Worm (Caenorhabditis elegans) whole organism, L3 larva: ENCODE data around the gene gmps-1.

Experiments
- R02D3.7 ChIP-seq: fragments of 150-350 bp; optimal IDR thresholded peaks from 2 replicates; lab custom pipeline; 2014; ENCODE audit warnings: missing biosample characterization, missing genetic modification characterization
- ZK546.5 ChIP-seq: sonication (generic microtip); optimal IDR thresholded peaks from 2 replicates; lab custom pipeline; 2017; ENCODE audit warnings: missing biosample characterization, missing genetic modification characterization
- aly-2 ChIP-seq: fragments of 150-350 bp; optimal IDR thresholded peaks from 2 replicates; lab custom pipeline; 2014; ENCODE audit warnings: missing biosample characterization, missing genetic modification characterization
- ama-1 ChIP-seq: fragments of 150-350 bp; optimal IDR thresholded peaks from 2 replicates; lab custom pipeline; 2018
- ceh-16 ChIP-seq: sonication (generic microtip); optimal IDR thresholded peaks from 2 replicates; lab custom pipeline; 2017; ENCODE audit warnings: missing biosample characterization, missing genetic modification characterization
- ceh-28 ChIP-seq: fragments of 150-350 bp; optimal IDR thresholded peaks from 2 replicates; lab custom pipeline; 2014; ENCODE audit warnings: missing biosample characterization, missing genetic modification reagents, missing genetic modification characterization
- ceh-82 ChIP-seq: fragments of 150-350 bp; optimal IDR thresholded peaks from 2 replicates; lab custom pipeline; 2014; ENCODE audit warnings: missing biosample characterization, missing genetic modification characterization
- ceh-9 ChIP-seq: sonication (generic microtip); optimal IDR thresholded peaks from 2 replicates; lab custom pipeline; 2018; ENCODE audit warnings: missing biosample characterization, missing genetic modification characterization
- daf-12 ChIP-seq: fragments of 150-350 bp; optimal IDR thresholded peaks from 2 replicates; lab custom pipeline; 2014; ENCODE audit warnings: missing biosample characterization, missing genetic modification reagents, missing genetic modification characterization
- egl-27 ChIP-seq: sonication (generic microtip); optimal IDR thresholded peaks from 4 replicates; lab custom pipeline; 2017; ENCODE audit warnings: missing biosample characterization, missing genetic modification reagents, missing genetic modification characterization
- egl-5 ChIP-seq: fragments of 150-350 bp; optimal IDR thresholded peaks from 2 replicates; lab custom pipeline; 2017; ENCODE audit warnings: missing biosample characterization, missing genetic modification reagents, missing genetic modification characterization, inconsistent platforms
- elt-1 ChIP-seq: fragments of 150-350 bp; optimal IDR thresholded peaks from 2 replicates; lab custom pipeline; 2014; ENCODE audit warnings: missing biosample characterization, missing genetic modification characterization
- elt-2 ChIP-seq: sonication (generic microtip); optimal IDR thresholded peaks from 2 replicates; lab custom pipeline; 2016; ENCODE audit warnings: missing genetic modification reagents, mild to moderate bottlenecking, missing genetic modification characterization, missing compliant biosample characterization
- elt-3 ChIP-seq, 3 experiments: fragments of 150-350 bp in 1 of 3; sonication (generic microtip) in 2 of 3; optimal IDR thresholded peaks; 2 replicates in 2 of 3; 4 replicates in 1 of 3; lab custom pipeline; 2014 to 2017; ENCODE audit warnings: missing biosample characterization in 3 of 3, missing genetic modification characterization in 3 of 3
- eor-1 ChIP-seq, 2 experiments: fragments of 150-350 bp; optimal IDR thresholded peaks; 2 replicates each; lab custom pipeline; 2014 to 2018; ENCODE audit warnings: missing biosample characterization in 2 of 2, missing genetic modification characterization in 2 of 2
- fkh-10 ChIP-seq: sonication (generic microtip); optimal IDR thresholded peaks from 2 replicates; lab custom pipeline; 2017; ENCODE audit warnings: missing biosample characterization, missing genetic modification reagents, missing genetic modification characterization
- fkh-2 ChIP-seq: fragments of 150-350 bp; optimal IDR thresholded peaks from 2 replicates; lab custom pipeline; 2014; ENCODE audit warnings: missing biosample characterization, missing genetic modification reagents, missing genetic modification characterization
- fos-1 ChIP-seq: fragments of 150-350 bp; optimal IDR thresholded peaks from 2 replicates; lab custom pipeline; 2014; ENCODE audit warnings: missing biosample characterization, missing genetic modification characterization
- hmg-11 ChIP-seq: sonication (generic microtip); optimal IDR thresholded peaks from 2 replicates; lab custom pipeline; 2016; ENCODE audit warnings: missing genetic modification characterization, missing compliant biosample characterization
- jun-1 ChIP-seq: fragments of 150-350 bp; optimal IDR thresholded peaks from 2 replicates; lab custom pipeline; 2014; ENCODE audit warnings: missing biosample characterization, missing genetic modification reagents, missing genetic modification characterization
- lin-15B ChIP-seq: fragments of 150-350 bp; optimal IDR thresholded peaks from 2 replicates; lab custom pipeline; 2014; ENCODE audit warnings: missing biosample characterization, missing genetic modification characterization
- lin-39 ChIP-seq: fragments of 150-350 bp; optimal IDR thresholded peaks from 2 replicates; lab custom pipeline; 2018; ENCODE audit warnings: missing biosample characterization, missing genetic modification reagents, missing genetic modification characterization
- lsy-12 ChIP-seq: sonication (generic microtip); optimal IDR thresholded peaks from 2 replicates; lab custom pipeline; 2016; ENCODE audit warnings: mild to moderate bottlenecking, missing genetic modification characterization, missing compliant biosample characterization
- mdl-1 ChIP-seq: fragments of 150-350 bp; optimal IDR thresholded peaks from 2 replicates; lab custom pipeline; 2014; ENCODE audit warnings: missing biosample characterization, missing genetic modification characterization
- mml-1 ChIP-seq: fragments of 150-350 bp; sonication (generic microtip); optimal IDR thresholded peaks from 3 replicates; lab custom pipeline; 2014; ENCODE audit warnings: missing biosample characterization, missing genetic modification characterization
- nfya-1 ChIP-seq: sonication (generic microtip); optimal IDR thresholded peaks from 2 replicates; lab custom pipeline; 2017; ENCODE audit warnings: missing genetic modification characterization, mild to moderate bottlenecking, missing compliant biosample characterization, antibody characterized with exemption, moderate library complexity; ENCODE audit not compliant: insufficient read depth
- nhr-11 ChIP-seq: fragments of 150-350 bp; optimal IDR thresholded peaks from 2 replicates; lab custom pipeline; 2014; ENCODE audit warnings: missing biosample characterization, missing genetic modification characterization
- nhr-12 ChIP-seq: fragments of 150-350 bp; optimal IDR thresholded peaks from 2 replicates; lab custom pipeline; 2014; ENCODE audit warnings: missing biosample characterization, missing genetic modification characterization
- nhr-23 ChIP-seq: fragments of 150-350 bp; optimal IDR thresholded peaks from 2 replicates; lab custom pipeline; 2014; ENCODE audit warnings: missing biosample characterization, missing genetic modification reagents, missing genetic modification characterization
- nhr-237 ChIP-seq: fragments of 150-350 bp; optimal IDR thresholded peaks from 2 replicates; lab custom pipeline; 2014; ENCODE audit warnings: missing biosample characterization, missing genetic modification characterization
- nhr-25 ChIP-seq: sonication (generic microtip); optimal IDR thresholded peaks from 2 replicates; lab custom pipeline; 2017; ENCODE audit warnings: missing biosample characterization, missing genetic modification characterization
- nhr-28 ChIP-seq: fragments of 150-350 bp; optimal IDR thresholded peaks from 2 replicates; lab custom pipeline; 2014; ENCODE audit warnings: missing biosample characterization, missing genetic modification characterization
- nhr-43 ChIP-seq: sonication (generic microtip); optimal IDR thresholded peaks from 2 replicates; lab custom pipeline; 2016; ENCODE audit warnings: mild to moderate bottlenecking, missing genetic modification characterization, missing compliant biosample characterization; ENCODE audit not compliant: poor library complexity, severe bottlenecking
- nhr-67 ChIP-seq: fragments of 150-350 bp; optimal IDR thresholded peaks from 2 replicates; lab custom pipeline; 2014; ENCODE audit warnings: missing biosample characterization, missing genetic modification characterization
- nhr-76 ChIP-seq: fragments of 150-350 bp; sonication (generic microtip); optimal IDR thresholded peaks from 5 replicates; lab custom pipeline; 2014; ENCODE audit warnings: missing biosample characterization, missing genetic modification characterization
- nhr-77 ChIP-seq: fragments of 150-350 bp; optimal IDR thresholded peaks from 2 replicates; lab custom pipeline; 2014; ENCODE audit warnings: missing biosample characterization, missing genetic modification characterization
- pha-4 ChIP-seq: fragments of 150-350 bp; optimal IDR thresholded peaks from 2 replicates; lab custom pipeline; 2014; ENCODE audit warnings: missing biosample characterization, missing genetic modification reagents, missing genetic modification characterization
- pqm-1 ChIP-seq: fragments of 150-350 bp; optimal IDR thresholded peaks from 2 replicates; lab custom pipeline; 2017; ENCODE audit warnings: missing biosample characterization, missing genetic modification characterization, inconsistent platforms
- sea-2 ChIP-seq: fragments of 150-350 bp; sonication (generic microtip); optimal IDR thresholded peaks from 4 replicates; lab custom pipeline; 2014; ENCODE audit warnings: missing biosample characterization, missing genetic modification reagents, missing genetic modification characterization
- skn-1 ChIP-seq: fragments of 150-350 bp; optimal IDR thresholded peaks from 2 replicates; lab custom pipeline; 2014; ENCODE audit warnings: missing biosample characterization, missing genetic modification characterization
- snpc-4 ChIP-seq: fragments of 150-350 bp; optimal IDR thresholded peaks from 2 replicates; lab custom pipeline; 2014; ENCODE audit warnings: missing biosample characterization, missing genetic modification characterization
- tbx-2 ChIP-seq: sonication (generic microtip); optimal IDR thresholded peaks from 2 replicates; lab custom pipeline; 2016; ENCODE audit warnings: mild to moderate bottlenecking, missing genetic modification characterization, missing compliant biosample characterization
- unc-39 ChIP-seq: sonication (generic microtip); optimal IDR thresholded peaks from 4 replicates; lab custom pipeline; 2017; ENCODE audit warnings: missing biosample characterization, missing genetic modification characterization
- unc-62 ChIP-seq: fragments of 150-350 bp; sonication (generic microtip); optimal IDR thresholded peaks from 4 replicates; lab custom pipeline; 2014; ENCODE audit warnings: missing biosample characterization, missing genetic modification reagents, missing genetic modification characterization
- zag-1 ChIP-seq: fragments of 150-350 bp; optimal IDR thresholded peaks from 2 replicates; lab custom pipeline; 2014; ENCODE audit warnings: missing biosample characterization, missing genetic modification characterization
- ztf-11 ChIP-seq: fragments of 150-350 bp; optimal IDR thresholded peaks from 2 replicates; lab custom pipeline; 2014; ENCODE audit warnings: missing biosample characterization, missing genetic modification characterization
- ztf-4 ChIP-seq: fragments of 150-350 bp; optimal IDR thresholded peaks from 2 replicates; lab custom pipeline; 2014; ENCODE audit warnings: missing biosample characterization, missing genetic modification characterization

gmps-1 gene

ce11 chrII:10868670-10869246 is at the start of gene gmps-1, which contains the start of gene cap-2:
Gene gmps-1 (minus strand): TSS chrII:10868720.
Gene cap-2 (plus strand): TSS chrII:10869196.
- TF ChIP-seq eor-1 (tag; optimal IDR thresholded peaks at IDR 0.05; lab: Kevin White, UChicago): peak in 1 of 2 experiments; percentile 38
- TF ChIP-seq fos-1 (tag; lab: Kevin White, UChicago): no peak
- peak; percentile 94 for TF ChIP-seq tbx-2 (tag; lab: Kevin White, UChicago)
- peak; percentile 90 for TF ChIP-seq skn-1 (tag; lab: Kevin White, UChicago)
- peak in 1 of 3 experiments; percentile 35 for TF ChIP-seq elt-3 (tag; optimal IDR thresholded peaks at IDR 0.05; lab: Kevin White, UChicago)
- peak; percentile 79 for TF ChIP-seq snpc-4
- peak; percentile 98 for TF ChIP-seq R02D3.7
- TF ChIP-seq sea-2 (GFP tag; lab: Kevin White, UChicago): no peak
- peak; percentile 54 for TF ChIP-seq aly-2 (tag; lab: Kevin White, UChicago)
- TF ChIP-seq nhr-76 (tag; lab: Kevin White, UChicago): no peak
- TF ChIP-seq hmg-11 (tag; lab: Kevin White, UChicago): peak; percentile 96
- peak; percentile 97 for TF ChIP-seq lsy-12
- TF ChIP-seq nhr-25 (tag; lab: Kevin White, UChicago): peak; percentile 93
- TF ChIP-seq ceh-16 (tag; lab: Kevin White, UChicago): no peak
- TF ChIP-seq ceh-28 (tag; lab: Kevin White, UChicago): peak; percentile 98
- TF ChIP-seq nhr-28 (tag; lab: Kevin White, UChicago): peak; percentile 68
- TF ChIP-seq zag-1 (tag; lab: Kevin White, UChicago): peak; percentile 68
- peak; percentile 90 for TF ChIP-seq egl-5 (tag; lab: Kevin White, UChicago)
- peak; percentile 11 for TF ChIP-seq nhr-67 (tag; lab: Kevin White, UChicago)
- peak; percentile 72 for TF ChIP-seq elt-2 (tag; lab: Kevin White, UChicago)
- TF ChIP-seq elt-1 (tag; lab: Kevin White, UChicago): peak; percentile 84
- TF ChIP-seq fkh-2 (tag; lab: Kevin White, UChicago): no peak
- TF ChIP-seq lin-39 (tag; lab: Kevin White, UChicago): peak; percentile 97
- TF ChIP-seq pqm-1 (tag; lab: Kevin White, UChicago): peak; percentile 74
- peak; percentile 80 for TF ChIP-seq egl-27 (tag; lab: Kevin White, UChicago)
- TF ChIP-seq ama-1 (lab: Kevin White, UChicago): peak; percentile 77
- TF ChIP-seq mml-1 (tag; lab: Kevin White, UChicago): no peak
- TF ChIP-seq nhr-43 (tag; lab: Kevin White, UChicago): peak; percentile 96
- TF ChIP-seq nhr-12 (tag; lab: Kevin White, UChicago): no peak
- peak; percentile 91 for TF ChIP-seq nhr-77 (tag; lab: Kevin White, UChicago)
- TF ChIP-seq ceh-9 (tag; lab: Kevin White, UChicago): no peak
- peak; percentile 99 for TF ChIP-seq nfya-1 (tag; lab: Kevin White, UChicago)
- TF ChIP-seq unc-39 (tag; lab: Kevin White, UChicago): no peak
- TF ChIP-seq jun-1: peak; percentile 95
- peak; percentile 55 for TF ChIP-seq ztf-4 (tag; lab: Kevin White, UChicago)
- TF ChIP-seq daf-12 (tag; lab: Kevin White, UChicago): no peak
- no peak for TF ChIP-seq nhr-237 (tag; lab: Kevin White, UChicago)
- peak; percentile 93 for TF ChIP-seq lin-15B (tag; lab: Kevin White, UChicago)
- no peak for TF ChIP-seq ztf-11 (tag; lab: Kevin White, UChicago)
- peak; percentile 73 for TF ChIP-seq unc-62 (GFP tag; lab: Kevin White, UChicago)
- TF ChIP-seq fkh-10: peak; percentile 88
- peak; percentile 54 for TF ChIP-seq ZK546.5 (tag; lab: Kevin White, UChicago)
- TF ChIP-seq ceh-82 (tag; lab: Kevin White, UChicago): peak; percentile 95
- TF ChIP-seq nhr-11 (tag; lab: Kevin White, UChicago): peak; percentile 74
- peak; percentile 91 for TF ChIP-seq pha-4 (tag; lab: Kevin White, UChicago)
- no peak for TF ChIP-seq mdl-1 (tag; lab: Kevin White, UChicago)
- TF ChIP-seq nhr-23 (tag; lab: Kevin White, UChicago): peak; percentile 97
